Worm (Caenorhabditis elegans): ENCODE measurements around the gene dpy-6.

The dpy-6 gene

DNA sequence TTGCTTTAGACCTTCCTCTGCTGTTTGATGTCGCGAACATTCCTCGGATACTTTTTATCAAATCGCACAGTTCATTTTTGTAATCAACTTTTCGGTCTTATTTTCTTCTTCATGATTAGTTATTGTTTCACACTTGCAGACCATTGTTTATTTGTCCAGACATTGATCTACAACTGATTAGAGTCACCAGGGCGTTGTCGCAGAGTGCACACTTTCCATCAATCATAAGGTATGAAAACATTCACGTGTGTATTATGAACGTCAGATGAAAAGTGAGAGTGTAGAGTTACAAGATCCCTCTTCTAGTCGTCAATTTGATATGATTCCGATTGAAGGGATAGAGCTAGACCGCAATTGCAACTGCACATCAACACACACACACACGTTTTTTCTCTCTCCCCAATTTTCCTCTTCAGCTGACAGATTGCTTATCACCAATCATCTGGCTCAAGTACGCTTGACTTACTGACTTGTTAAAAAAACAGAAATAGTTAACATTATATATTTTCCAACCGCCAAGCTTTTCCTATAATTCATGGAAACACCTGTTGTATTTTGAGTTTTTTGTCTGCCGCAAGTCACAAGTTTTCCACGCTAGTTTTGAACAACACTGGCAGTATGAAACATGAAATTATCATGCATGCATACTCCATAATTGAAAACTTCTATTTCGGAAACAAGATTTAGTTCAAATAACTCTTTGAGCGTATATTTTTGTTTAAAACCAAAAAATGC, 15.3 kb downstream of the dpy-6 start (continued):
- TF ChIP-seq zip-11 (GFP tag; IDR thresholded peaks at IDR 0.05) (no peak), pqm-1 (tag; optimal IDR thresholded peaks at IDR 0.05) (no peak), daf-16 (GFP tag; optimal IDR thresholded peaks at IDR 0.05) (peak in 1 of 2 experiments; percentile 69), daf-16 (tag; optimal IDR thresholded peaks at IDR 0.05) (peak; percentile 61), zfp-2 (tag; optimal IDR thresholded peaks at IDR 0.05) (no peak), hlh-30 (tag; optimal IDR thresholded peaks at IDR 0.05; ENCODE audit: insufficient read depth) (peak; percentile 72), spr-3 (GFP tag; optimal IDR thresholded peaks at IDR 0.05) (no peak), ztf-11 (tag; optimal IDR thresholded peaks at IDR 0.05) (no peak), nhr-41 (GFP tag; IDR thresholded peaks at IDR 0.05) (no peak), sdz-12 (GFP tag; optimal IDR thresholded peaks at IDR 0.05) (no peak), ZK546.5 (tag; optimal IDR thresholded peaks at IDR 0.05) (no peak), lin-29 (GFP tag; IDR thresholded peaks at IDR 0.05) (no peak), egl-43 (GFP tag; IDR thresholded peaks at IDR 0.05) (no peak), pha-4 (GFP tag; IDR thresholded peaks at IDR 0.05) (no peak), pha-4 (tag; optimal IDR thresholded peaks at IDR 0.05) (no peak), nhr-48 (tag; optimal IDR thresholded peaks at IDR 0.05) (peak; percentile 45), nhr-28 (tag; optimal IDR thresholded peaks at IDR 0.05) (peak; percentile 47), hmg-1.1 (GFP tag; IDR thresholded peaks at IDR 0.05) (no peak), lin-15B (tag; optimal IDR thresholded peaks at IDR 0.05) (no peak), duxl-1 (tag; optimal IDR thresholded peaks at IDR 0.05; ENCODE audit: poor library complexity) (no peak), ctbp-1 (GFP tag; IDR thresholded peaks at IDR 0.05) (no peak), zag-1 (tag; optimal IDR thresholded peaks at IDR 0.05) (no peak), Y105C5A.15 (GFP tag; IDR thresholded peaks at IDR 0.05) (no peak), dmd-6 (GFP tag; IDR thresholded peaks at IDR 0.05) (peak; percentile 75), ceh-62 (tag; optimal IDR thresholded peaks at IDR 0.05) (no peak), nhr-76 (tag; optimal IDR thresholded peaks at IDR 0.05) (no peak), fkh-10 (GFP tag; optimal IDR thresholded peaks at IDR 0.05) (no peak), mxl-2 (GFP tag; conservative IDR thresholded peaks at IDR 0.05) (no peak), lim-7 (GFP tag; IDR thresholded peaks at IDR 0.05) (no peak), Y48G9A.11 (GFP tag; IDR thresholded peaks at IDR 0.05) (no peak), unc-62 (GFP tag; optimal IDR thresholded peaks at IDR 0.05 in 1 of 2) (no peak), unc-62 (tag; optimal IDR thresholded peaks at IDR 0.05) (no peak), dmd-9 (GFP tag; IDR thresholded peaks at IDR 0.05) (no peak), daf-19 (GFP tag; conservative IDR thresholded peaks at IDR 0.05) (no peak), ces-1 (GFP tag; optimal IDR thresholded peaks at IDR 0.05) (no peak), R02D3.7 (tag; optimal IDR thresholded peaks at IDR 0.05) (no peak), mep-1 (tag; optimal IDR thresholded peaks at IDR 0.05) (no peak), vab-7 (GFP tag; IDR thresholded peaks at IDR 0.05) (no peak), attf-4 (tag; optimal IDR thresholded peaks at IDR 0.05) (no peak), egl-27 (tag; optimal IDR thresholded peaks at IDR 0.05) (no peak), F10B5.3 (tag; optimal IDR thresholded peaks at IDR 0.05) (no peak), fos-1 (tag; optimal IDR thresholded peaks at IDR 0.05) (no peak), lin-39 (tag; optimal IDR thresholded peaks at IDR 0.05) (no peak), mdl-1 (tag; optimal IDR thresholded peaks at IDR 0.05) (peak in 1 of 2 experiments; percentile 13), mdt-29 (GFP tag; IDR thresholded peaks at IDR 0.05) (no peak), nhr-11 (tag; optimal IDR thresholded peaks at IDR 0.05) (no peak), cey-2 (tag; optimal IDR thresholded peaks at IDR 0.05; ENCODE audit: borderline replicate concordance, insufficient read depth) (no peak), ceh-20 (GFP tag; IDR thresholded peaks at IDR 0.05) (no peak), F44E2.7 (GFP tag; IDR thresholded peaks at IDR 0.05) (no peak), T26A8.4 (GFP tag; IDR thresholded peaks at IDR 0.05) (no peak), ama-1 (optimal IDR thresholded peaks at IDR 0.05) (no peak), ceh-44 (GFP tag; IDR thresholded peaks at IDR 0.05) (no peak)

Measured in whole organism, L4 larva.